Worm (Caenorhabditis elegans) whole organism, midembryonic: ENCODE results near the gene Y49A3A.3.

ENCODE experiments used
- T22C8.4 ChIP-seq: fragments of 200-800 bp; sonication (Bioruptor generic); IDR thresholded peaks from 2 replicates; pipeline ENCODE4 v1.3.6; 2022; ENCODE audit warnings: missing genetic modification characterization, missing compliant biosample characterization
- cog-1 ChIP-seq: sonication (generic microtip); optimal IDR thresholded peaks from 2 replicates; lab custom pipeline; 2016; ENCODE audit warnings: missing genetic modification characterization, missing compliant biosample characterization
- flt-1 ChIP-seq: fragments of 200-800 bp; sonication (Bioruptor generic); IDR thresholded peaks from 2 replicates; pipeline ENCODE4 v1.3.6; 2022; ENCODE audit warnings: missing genetic modification characterization, missing compliant biosample characterization
- tab-1 ChIP-seq: fragments of 200-800 bp; sonication (Bioruptor generic); IDR thresholded peaks from 2 replicates; pipeline ENCODE4 v1.3.6; 2022; ENCODE audit warnings: missing genetic modification characterization, missing compliant biosample characterization
- ztf-23 ChIP-seq: fragments of 200-800 bp; sonication (Bioruptor generic); IDR thresholded peaks from 2 replicates; pipeline ENCODE4 v1.3.6; 2022; ENCODE audit warnings: missing genetic modification reagents, missing genetic modification characterization, missing compliant biosample characterization
- ztf-29 ChIP-seq: fragments of 200-800 bp; sonication (Bioruptor generic); IDR thresholded peaks from 2 replicates; pipeline ENCODE4 v1.3.6; 2022; ENCODE audit warnings: missing genetic modification reagents, missing genetic modification characterization, missing compliant biosample characterization

DNA sequence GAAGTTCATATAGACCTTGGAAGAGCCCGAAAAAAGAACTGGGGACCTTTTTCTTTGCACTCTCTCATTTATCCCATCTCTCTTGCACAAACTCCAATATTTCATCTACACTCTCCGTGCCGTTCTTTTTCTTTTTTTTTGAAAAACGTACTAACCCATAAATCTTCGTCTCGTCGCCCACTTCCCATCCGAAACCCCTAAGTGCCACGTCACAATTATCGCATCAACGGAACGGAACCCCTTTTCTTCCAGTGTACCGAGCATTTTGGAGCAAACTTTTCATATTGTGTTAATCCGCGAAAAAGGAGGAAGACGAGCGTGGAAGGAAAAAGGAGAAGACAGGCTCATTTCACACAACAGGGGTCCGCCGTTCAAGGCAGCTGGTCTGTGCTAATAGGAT is 15.2 kb downstream of the Y49A3A.3 start:
- TF ChIP-seq tab-1 (GFP tag; lab: Robert Waterston, UW) (no peak), T22C8.4 (no peak), flt-1 (GFP tag; lab: Robert Waterston, UW) (no peak), ztf-29 (GFP tag; lab: Robert Waterston, UW) (no peak), ztf-23 (GFP tag; lab: Robert Waterston, UW) (no peak), cog-1 (tag; lab: Kevin White, UChicago) (no peak)
